Worm (Caenorhabditis elegans) whole organism, midembryonic: ENCODE results near the gene F28F9.3.

Experiments used
- T22C8.4 ChIP-seq: fragments of 200-800 bp; sonication (Bioruptor generic); IDR thresholded peaks from 2 replicates; pipeline ENCODE4 v1.3.6; 2022; ENCODE audit warnings: missing genetic modification characterization, missing compliant biosample characterization
- cog-1 ChIP-seq: sonication (generic microtip); optimal IDR thresholded peaks from 2 replicates; lab custom pipeline; 2016; ENCODE audit warnings: missing genetic modification characterization, missing compliant biosample characterization
- flt-1 ChIP-seq: fragments of 200-800 bp; sonication (Bioruptor generic); IDR thresholded peaks from 2 replicates; pipeline ENCODE4 v1.3.6; 2022; ENCODE audit warnings: missing genetic modification characterization, missing compliant biosample characterization
- klf-2 ChIP-seq: fragments of 200-800 bp; sonication (Bioruptor generic); conservative IDR thresholded peaks from 2 replicates; pipeline ENCODE4 v1.3.6; 2022; ENCODE audit warnings: missing genetic modification reagents, missing genetic modification characterization, missing compliant biosample characterization
- med-1 ChIP-seq: sonication (generic microtip); optimal IDR thresholded peaks from 2 replicates; lab custom pipeline; 2017; ENCODE audit warnings: missing genetic modification characterization, mild to moderate bottlenecking, missing compliant biosample characterization, antibody characterized with exemption, missing genetic modification reagents; ENCODE audit not compliant: insufficient read depth
- ref-1 ChIP-seq: fragments of 200-800 bp; sonication (Bioruptor generic); conservative IDR thresholded peaks from 2 replicates; pipeline ENCODE4 v1.3.6; 2022; ENCODE audit warnings: missing genetic modification reagents, missing genetic modification characterization, missing compliant biosample characterization
- tab-1 ChIP-seq: fragments of 200-800 bp; sonication (Bioruptor generic); IDR thresholded peaks from 2 replicates; pipeline ENCODE4 v1.3.6; 2022; ENCODE audit warnings: missing genetic modification characterization, missing compliant biosample characterization
- ztf-23 ChIP-seq: fragments of 200-800 bp; sonication (Bioruptor generic); IDR thresholded peaks from 2 replicates; pipeline ENCODE4 v1.3.6; 2022; ENCODE audit warnings: missing genetic modification reagents, missing genetic modification characterization, missing compliant biosample characterization
- ztf-29 ChIP-seq: fragments of 200-800 bp; sonication (Bioruptor generic); IDR thresholded peaks from 2 replicates; pipeline ENCODE4 v1.3.6; 2022; ENCODE audit warnings: missing genetic modification reagents, missing genetic modification characterization, missing compliant biosample characterization

The F28F9.3 gene

DNA sequence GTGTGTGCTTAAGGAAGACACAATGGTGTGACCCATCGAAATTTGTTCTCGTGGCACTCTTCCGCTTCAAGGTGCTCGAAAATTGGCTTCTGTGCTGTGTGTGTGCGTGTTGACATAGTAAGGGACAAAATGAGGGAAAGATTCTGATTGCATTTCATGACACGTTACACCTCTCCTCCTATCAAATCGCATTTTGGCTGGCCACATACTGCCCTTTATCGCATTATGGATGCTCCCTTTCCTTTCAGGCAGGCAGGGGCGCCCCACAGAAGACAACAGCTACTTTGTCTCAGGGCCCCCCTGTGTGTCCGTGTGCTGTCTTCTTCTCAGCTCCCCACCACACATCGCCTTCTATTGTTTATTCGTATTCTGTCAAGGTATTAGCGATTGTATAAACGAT lies 20.8 kb downstream of the F28F9.3 start:
- TF ChIP-seq klf-2 (GFP tag; lab: Robert Waterston, UW): no peak
- no peak for TF ChIP-seq T22C8.4 (GFP tag; lab: Robert Waterston, UW)
- no peak for TF ChIP-seq med-1 (GFP tag; lab: Kevin White, UChicago)
- TF ChIP-seq flt-1 (GFP tag; lab: Robert Waterston, UW): no peak
- no peak for TF ChIP-seq tab-1
- no peak for TF ChIP-seq ztf-23
- no peak for TF ChIP-seq ztf-29 (GFP tag; lab: Robert Waterston, UW)
- no peak for TF ChIP-seq ref-1
- no peak for TF ChIP-seq cog-1

DNA sequence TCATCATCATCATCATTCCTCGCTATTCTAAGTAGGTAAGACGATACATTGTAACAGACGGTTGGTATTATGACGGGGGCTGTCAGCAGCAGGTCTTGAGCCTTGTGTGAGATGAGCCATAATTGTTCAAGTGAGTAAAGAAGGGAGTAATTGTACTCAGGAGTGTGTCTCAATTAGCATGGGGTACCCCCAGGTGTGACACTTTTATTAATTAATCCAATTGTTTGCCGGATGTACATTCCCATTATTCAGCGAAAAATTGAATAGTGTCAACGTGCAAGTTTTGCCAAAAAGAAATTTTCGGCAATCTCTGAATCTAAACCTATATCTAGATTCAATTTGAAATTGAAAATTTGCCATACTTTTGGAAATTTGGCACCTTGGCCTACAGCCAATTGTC lies 22.3 kb downstream of the F28F9.3 start:
- no peak for TF ChIP-seq flt-1 (GFP tag; lab: Robert Waterston, UW)
- no peak for TF ChIP-seq ztf-29 (GFP tag; lab: Robert Waterston, UW)
- no peak for TF ChIP-seq cog-1
- TF ChIP-seq klf-2 (GFP tag; lab: Robert Waterston, UW): no peak
- no peak for TF ChIP-seq med-1 (GFP tag; lab: Kevin White, UChicago)
- TF ChIP-seq tab-1: no peak
- TF ChIP-seq ref-1: no peak
- TF ChIP-seq ztf-23: no peak
- TF ChIP-seq T22C8.4 (GFP tag; lab: Robert Waterston, UW): no peak

ce11 chrIV:3853557-3853956 lies 26.9 kb downstream of the F28F9.3 start:
- no peak for TF ChIP-seq ref-1
- TF ChIP-seq ztf-23: no peak
- TF ChIP-seq cog-1: no peak
- no peak for TF ChIP-seq med-1 (GFP tag; lab: Kevin White, UChicago)
- TF ChIP-seq ztf-29 (GFP tag; lab: Robert Waterston, UW): no peak
- no peak for TF ChIP-seq flt-1 (GFP tag; lab: Robert Waterston, UW)
- no peak for TF ChIP-seq tab-1
- TF ChIP-seq T22C8.4 (GFP tag; lab: Robert Waterston, UW): no peak
- TF ChIP-seq klf-2 (GFP tag; lab: Robert Waterston, UW): no peak

DNA sequence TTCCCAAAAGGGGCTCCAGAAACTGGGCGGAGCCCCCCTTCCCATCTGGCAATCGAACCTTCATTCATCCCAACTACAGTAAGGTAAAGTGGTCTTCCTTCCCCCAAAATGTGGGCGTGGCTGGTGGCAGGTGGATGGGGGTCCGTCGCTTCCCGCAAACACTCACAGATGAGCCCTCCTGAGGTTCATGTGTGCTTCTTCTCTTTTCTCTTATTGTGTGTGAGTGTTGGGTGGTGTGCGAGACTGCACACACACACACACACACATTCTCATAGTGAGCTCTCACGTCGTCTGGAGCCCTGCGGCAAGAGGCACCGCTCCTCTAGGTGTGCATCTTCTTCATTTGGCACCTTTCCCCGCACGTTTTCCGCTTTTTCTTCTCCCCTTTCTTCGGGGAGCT lies 27.9 kb downstream of the F28F9.3 start:
- no peak for TF ChIP-seq ref-1
- 0 out of 2 replicates have a peak, but pooled peaks have one; percentile 28 for TF ChIP-seq ztf-23

ce11 chrIV:3855543-3855942 lies 28.9 kb downstream of the F28F9.3 start, which contains the start of gene zag-1:
Gene zag-1, plus strand, starts transcription at chrIV:3855843.
- no peak for TF ChIP-seq klf-2 (GFP tag; lab: Robert Waterston, UW)
- TF ChIP-seq flt-1 (GFP tag; lab: Robert Waterston, UW): 0 out of 2 replicates have a peak, but pooled peaks have one; percentile 14
- TF ChIP-seq ztf-23: no peak
- TF ChIP-seq med-1 (GFP tag; lab: Kevin White, UChicago): no peak
- no peak for TF ChIP-seq T22C8.4 (GFP tag; lab: Robert Waterston, UW)

- TF ChIP-seq flt-1 (GFP tag; lab: Robert Waterston, UW) (no peak), klf-2 (GFP tag; lab: Robert Waterston, UW) (no peak), med-1 (GFP tag; lab: Kevin White, UChicago) (no peak), cog-1 (no peak), ztf-29 (GFP tag; lab: Robert Waterston, UW) (no peak), tab-1 (no peak), T22C8.4 (GFP tag; lab: Robert Waterston, UW) (no peak), ztf-23 (no peak), ref-1 (no peak)
Measured at ce11 chrIV:3856190-3856589, 29.5 kb downstream of the F28F9.3 start.

DNA sequence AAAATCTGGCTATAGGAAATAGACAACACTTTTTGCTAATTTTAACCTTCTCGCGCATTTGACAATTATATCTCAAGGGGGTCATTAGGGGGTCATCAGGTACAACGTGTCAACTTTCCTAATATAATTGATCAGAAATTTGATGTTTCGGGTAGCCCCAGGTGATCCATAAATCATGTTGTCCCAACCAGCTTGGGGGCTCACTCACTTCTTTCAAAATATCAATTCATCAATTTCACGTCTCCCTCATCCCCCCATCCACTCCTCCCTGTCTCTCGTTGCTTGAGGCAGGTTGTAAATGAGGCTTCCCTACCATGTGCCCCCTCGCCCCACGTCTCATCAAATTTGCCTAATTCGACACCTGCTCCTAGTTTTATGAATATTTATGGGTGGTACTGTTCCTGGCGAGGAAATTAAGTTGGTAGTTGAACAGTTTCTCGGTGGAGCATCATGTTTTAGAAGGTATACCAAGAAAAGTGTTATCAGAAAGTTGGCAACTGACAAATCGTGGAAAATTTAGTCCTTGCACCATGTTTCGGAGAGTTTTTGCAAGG lies 31.4 kb downstream of the F28F9.3 start:
- TF ChIP-seq T22C8.4 (GFP tag; lab: Robert Waterston, UW) (no peak), med-1 (GFP tag; lab: Kevin White, UChicago) (no peak), ztf-29 (GFP tag; lab: Robert Waterston, UW) (no peak), tab-1 (no peak), klf-2 (GFP tag; lab: Robert Waterston, UW) (no peak), ztf-23 (no peak), cog-1 (no peak), flt-1 (GFP tag; lab: Robert Waterston, UW) (no peak), ref-1 (no peak)

ce11 chrIV:3859552-3859951 lies 32.9 kb downstream of the F28F9.3 start:
- no peak for TF ChIP-seq ref-1
- TF ChIP-seq med-1 (GFP tag; lab: Kevin White, UChicago): no peak
- no peak for TF ChIP-seq T22C8.4 (GFP tag; lab: Robert Waterston, UW)
- TF ChIP-seq ztf-23: no peak
- TF ChIP-seq ztf-29 (GFP tag; lab: Robert Waterston, UW): no peak
- TF ChIP-seq cog-1: no peak
- no peak for TF ChIP-seq tab-1
- no peak for TF ChIP-seq flt-1 (GFP tag; lab: Robert Waterston, UW)
- no peak for TF ChIP-seq klf-2 (GFP tag; lab: Robert Waterston, UW)

- TF ChIP-seq ref-1 (no peak), cog-1 (no peak), ztf-29 (GFP tag; lab: Robert Waterston, UW) (no peak), T22C8.4 (GFP tag; lab: Robert Waterston, UW) (no peak), flt-1 (GFP tag; lab: Robert Waterston, UW) (no peak), med-1 (GFP tag; lab: Kevin White, UChicago) (no peak), ztf-23 (no peak), klf-2 (GFP tag; lab: Robert Waterston, UW) (no peak), tab-1 (no peak)
Measured at ce11 chrIV:3860419-3860818, 33.7 kb downstream of the F28F9.3 start.

ce11 chrIV:3862948-3863347 lies 36.3 kb downstream of the F28F9.3 start:
- no peak for TF ChIP-seq T22C8.4 (GFP tag; lab: Robert Waterston, UW)
- no peak for TF ChIP-seq cog-1
- TF ChIP-seq klf-2 (GFP tag; lab: Robert Waterston, UW): no peak
- no peak for TF ChIP-seq ztf-29 (GFP tag; lab: Robert Waterston, UW)
- no peak for TF ChIP-seq tab-1
- TF ChIP-seq flt-1 (GFP tag; lab: Robert Waterston, UW): no peak
- no peak for TF ChIP-seq med-1 (GFP tag; lab: Kevin White, UChicago)
- no peak for TF ChIP-seq ztf-23
- no peak for TF ChIP-seq ref-1
